Fruit fly (Drosophila melanogaster) whole organism, wandering third instar larva: ENCODE results near the gene CG34056.

Experiments used
- GATAd ChIP-seq: sonication (Bioruptor generic); optimal IDR thresholded peaks from 2 replicates; lab custom pipeline; 2016; ENCODE audit warnings: missing biosample characterization, missing genetic modification characterization
- Hnf4 ChIP-seq: fragments of 200-800 bp; sonication (Bioruptor generic); optimal IDR thresholded peaks from 2 replicates; lab custom pipeline; 2016; ENCODE audit warnings: missing biosample characterization, mild to moderate bottlenecking, missing genetic modification characterization
- Myc ChIP-seq: fragments of >200 bp; optimal IDR thresholded peaks from 2 replicates; lab custom pipeline; 2017
- Sp1 ChIP-seq: fragments of 200-800 bp; sonication (Bioruptor generic); optimal IDR thresholded peaks from 3 replicates; lab custom pipeline; 2019; ENCODE audit warnings: missing biosample characterization, mild to moderate bottlenecking, missing genetic modification characterization, moderate library complexity
- br ChIP-seq: fragments of 200-800 bp; sonication (Bioruptor generic); optimal IDR thresholded peaks from 2 replicates; lab custom pipeline; 2016; ENCODE audit warnings: missing biosample characterization, missing genetic modification characterization
- fru ChIP-seq: fragments of 200-800 bp; sonication (Bioruptor generic); optimal IDR thresholded peaks from 3 replicates; lab custom pipeline; 2016; ENCODE audit warnings: missing biosample characterization, mild to moderate bottlenecking, missing genetic modification characterization
- psq ChIP-seq: fragments of 200-800 bp; sonication (Bioruptor generic); optimal IDR thresholded peaks from 3 replicates; lab custom pipeline; 2017; ENCODE audit warnings: missing biosample characterization, mild to moderate bottlenecking, missing genetic modification characterization, moderate library complexity
- usp ChIP-seq: fragments of >200 bp; optimal IDR thresholded peaks from 2 replicates; lab custom pipeline; 2017; ENCODE audit warnings: missing biosample characterization, missing genetic modification characterization

DNA sequence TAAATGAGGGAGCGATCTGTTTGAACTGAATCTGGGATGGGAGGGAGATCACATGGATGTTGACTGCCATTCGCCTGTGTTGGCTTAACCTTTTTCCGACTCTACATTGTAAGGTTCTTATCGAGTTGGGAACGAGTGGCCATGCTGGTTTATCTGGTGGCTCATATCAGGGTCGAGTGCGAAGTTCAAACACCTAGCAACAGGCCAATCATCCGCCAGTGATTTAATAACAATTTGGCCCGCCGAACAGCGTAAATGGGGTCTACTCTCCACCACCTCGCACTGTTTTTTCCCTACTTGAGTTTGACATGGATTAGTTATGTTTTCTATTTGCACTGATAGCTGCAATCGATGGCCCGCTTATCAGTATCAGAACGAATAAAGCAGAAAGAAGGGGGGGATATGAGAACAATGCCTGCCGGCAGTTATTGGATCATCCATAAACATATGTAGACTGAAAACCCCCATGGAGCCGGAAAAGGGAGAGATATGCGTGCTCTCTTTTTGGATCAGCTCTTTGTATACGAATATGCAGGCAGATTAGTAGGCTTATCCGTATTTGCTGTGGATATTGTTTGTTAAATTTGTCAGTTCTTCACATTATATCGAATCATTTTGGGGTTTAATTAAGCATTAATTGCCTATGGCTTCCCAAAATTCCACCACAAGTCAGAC, 8.2 kb upstream of the CG34056 start:
- TF ChIP-seq Myc (lab: Kevin White, UChicago) = no peak
- no peak for TF ChIP-seq fru (GFP tag; lab: Kevin White, UChicago)
- TF ChIP-seq Sp1 (GFP tag; lab: Kevin White, UChicago) = no peak
- TF ChIP-seq Hnf4 (GFP tag; lab: Kevin White, UChicago) = no peak
- TF ChIP-seq psq (GFP tag; lab: Kevin White, UChicago) = no peak
- no peak for TF ChIP-seq GATAd (GFP tag; lab: Kevin White, UChicago)
- no peak for TF ChIP-seq br (GFP tag; lab: Kevin White, UChicago)
- TF ChIP-seq usp (GFP tag; lab: Kevin White, UChicago) = no peak
